Fruit fly (Drosophila melanogaster) Kc167 (cell line): ENCODE data around the gene Nepl5.

Experiments
- Myc ChIP-seq: fragments of >200 bp; optimal IDR thresholded peaks from 2 replicates; lab custom pipeline; 2017; ENCODE audit warnings: missing external identifiers
- Sin3A ChIP-seq: fragments of >200 bp; optimal IDR thresholded peaks from 2 replicates; lab custom pipeline; 2018; ENCODE audit warnings: missing external identifiers
- h ChIP-seq: fragments of >200 bp; optimal IDR thresholded peaks from 3 replicates; lab custom pipeline; 2018; ENCODE audit warnings: missing external identifiers
- insv ChIP-seq: fragments of >200 bp; optimal IDR thresholded peaks from 3 replicates; lab custom pipeline; 2018; ENCODE audit warnings: missing external identifiers
- psq ChIP-seq: fragments of >200 bp; optimal IDR thresholded peaks from 2 replicates; lab custom pipeline; 2017; ENCODE audit warnings: missing external identifiers
- ttk ChIP-seq: sonication (Bioruptor generic); optimal IDR thresholded peaks from 2 replicates; lab custom pipeline; 2017; ENCODE audit warnings: missing external identifiers

The Nepl5 gene

DNA sequence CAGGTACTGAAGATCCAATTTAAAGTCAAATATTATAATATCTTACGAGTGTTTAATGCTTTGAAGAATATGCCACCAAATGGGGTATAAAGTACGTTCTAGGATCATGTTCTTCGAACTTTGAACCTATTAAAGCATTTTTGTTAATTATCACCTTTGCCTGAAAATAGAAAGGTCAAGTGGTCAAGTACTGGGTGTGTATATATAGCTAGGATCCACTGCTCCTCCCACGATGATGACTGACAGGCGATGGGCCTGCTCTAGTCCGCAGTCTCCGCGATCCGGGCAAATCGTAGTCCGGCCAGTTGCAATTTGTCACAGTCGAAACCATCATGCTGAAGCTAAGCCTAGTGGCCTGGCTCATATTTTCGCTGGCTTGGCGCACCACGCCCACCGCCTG is at the start of gene Nepl5:
Gene Nepl5, plus strand, starts transcription at position 301 of the 400 bp plus-strand sequence.
- no peak for TF ChIP-seq psq (lab: Kevin White, UChicago)
- TF ChIP-seq Myc: no peak
- no peak for TF ChIP-seq h (lab: Kevin White, UChicago)
- TF ChIP-seq ttk: no peak
- no peak for TF ChIP-seq Sin3A (lab: Kevin White, UChicago)
- TF ChIP-seq insv: no peak

DNA sequence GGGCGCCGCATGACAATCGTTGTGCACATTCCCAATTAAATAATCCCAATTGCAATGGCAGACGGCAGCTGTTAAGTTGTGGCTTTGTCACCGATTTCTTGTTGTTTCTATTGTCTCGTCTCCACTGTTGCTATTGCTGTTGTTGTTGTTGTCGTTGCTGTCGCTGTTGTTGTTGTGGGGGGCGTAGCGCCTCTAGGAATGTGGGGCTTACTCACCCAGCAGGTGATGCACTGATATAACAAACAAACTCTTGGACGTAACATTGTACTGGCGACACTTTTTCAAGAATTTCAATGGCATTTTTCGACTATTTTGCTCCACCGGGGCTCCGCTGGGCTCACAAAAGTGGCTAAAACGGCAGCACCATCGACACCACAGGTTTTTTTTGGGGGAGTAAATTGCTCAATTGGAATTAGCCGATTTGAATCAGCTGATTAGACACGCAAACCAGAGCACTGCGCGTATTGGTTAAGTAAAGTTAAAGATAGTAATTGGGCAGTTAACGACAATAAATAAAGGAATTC is 43.2 kb upstream of the Nepl5 start:
- TF ChIP-seq insv: no peak
- TF ChIP-seq ttk: no peak
- no peak for TF ChIP-seq psq (lab: Kevin White, UChicago)
- no peak for TF ChIP-seq Sin3A (lab: Kevin White, UChicago)
- TF ChIP-seq h (lab: Kevin White, UChicago): no peak
- no peak for TF ChIP-seq Myc

DNA sequence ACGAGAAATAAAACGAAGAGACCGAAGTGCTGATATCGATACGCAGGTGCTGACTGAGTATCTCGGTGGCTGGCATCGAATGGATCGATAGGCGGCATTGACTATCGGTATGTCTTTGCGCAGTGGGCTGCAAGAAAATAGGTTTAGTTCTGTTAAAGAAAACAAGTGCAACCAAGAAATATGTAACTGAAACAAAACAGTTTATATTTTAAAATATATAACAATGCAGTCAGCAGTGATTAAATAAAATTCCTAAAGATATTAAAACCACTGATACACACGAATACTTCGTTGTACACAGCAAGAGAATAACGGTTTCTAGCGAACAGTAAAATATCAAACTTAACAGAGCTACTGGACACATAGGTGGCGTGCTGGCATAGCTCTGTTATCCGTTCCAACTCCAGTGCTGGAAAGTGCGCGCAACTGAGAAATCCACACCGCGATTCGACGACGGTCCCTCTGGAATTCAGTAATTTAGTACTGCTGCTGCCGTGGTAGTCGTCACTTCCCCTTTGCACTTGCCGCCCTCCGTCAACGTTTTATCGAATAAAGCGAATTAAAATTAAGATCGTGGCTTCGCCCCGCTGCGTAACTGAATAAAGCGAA is 42.6 kb upstream of the Nepl5 start, which contains the start of the genes Pez and Cpr:
Gene Pez, minus strand, starts transcription at position 305 of the 609 bp plus-strand sequence.
Gene Cpr, plus strand, starts transcription at position 470 of the 609 bp plus-strand sequence.
- TF ChIP-seq psq (lab: Kevin White, UChicago): no peak
- TF ChIP-seq Myc: no peak
- no peak for TF ChIP-seq insv
- no peak for TF ChIP-seq h (lab: Kevin White, UChicago)

DNA sequence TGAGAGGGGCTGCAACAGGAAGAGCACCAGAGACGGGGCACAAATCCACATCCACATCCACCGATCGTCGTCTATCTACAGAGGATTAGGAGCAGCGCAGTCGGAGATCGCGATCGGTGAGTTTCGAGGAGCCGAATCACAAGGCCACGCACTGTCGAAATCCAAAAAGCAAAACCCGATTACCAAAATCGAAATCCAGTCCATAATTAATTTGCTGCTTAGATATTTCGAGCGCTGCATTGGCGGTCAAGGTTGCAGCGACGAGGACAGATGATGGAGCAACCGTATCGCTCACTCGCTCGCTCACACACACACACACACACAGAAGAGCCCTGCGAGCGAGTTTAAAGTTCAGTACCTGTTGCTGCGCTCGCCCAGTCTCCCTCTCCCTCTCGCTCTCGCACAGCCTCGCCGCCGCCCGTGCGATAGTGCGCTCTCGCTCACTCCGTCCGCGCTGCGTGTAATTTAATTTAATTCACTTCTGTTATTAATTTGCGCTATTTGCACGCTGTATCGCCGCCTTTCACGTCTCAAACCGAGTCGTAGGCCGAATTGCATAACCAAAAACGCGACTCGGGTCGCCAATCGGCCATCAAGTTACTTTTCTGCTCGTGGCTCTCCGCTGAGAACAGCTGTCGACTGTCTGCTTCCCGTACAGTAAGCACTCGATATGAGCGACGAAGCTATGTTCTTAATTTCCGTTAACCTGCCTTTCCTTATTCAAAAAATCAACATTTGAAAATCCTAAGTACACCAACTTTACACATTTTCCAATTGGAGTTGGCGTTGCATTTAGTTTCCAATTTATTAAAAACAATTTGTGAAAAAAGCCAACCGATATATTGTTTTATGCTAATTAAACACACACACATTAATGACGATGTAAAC is 41.8 kb upstream of the Nepl5 start:
- no peak for TF ChIP-seq ttk
- no peak for TF ChIP-seq h (lab: Kevin White, UChicago)
- TF ChIP-seq Sin3A (lab: Kevin White, UChicago): no peak
- TF ChIP-seq psq (lab: Kevin White, UChicago): no peak
- no peak for TF ChIP-seq insv
- no peak for TF ChIP-seq Myc

DNA sequence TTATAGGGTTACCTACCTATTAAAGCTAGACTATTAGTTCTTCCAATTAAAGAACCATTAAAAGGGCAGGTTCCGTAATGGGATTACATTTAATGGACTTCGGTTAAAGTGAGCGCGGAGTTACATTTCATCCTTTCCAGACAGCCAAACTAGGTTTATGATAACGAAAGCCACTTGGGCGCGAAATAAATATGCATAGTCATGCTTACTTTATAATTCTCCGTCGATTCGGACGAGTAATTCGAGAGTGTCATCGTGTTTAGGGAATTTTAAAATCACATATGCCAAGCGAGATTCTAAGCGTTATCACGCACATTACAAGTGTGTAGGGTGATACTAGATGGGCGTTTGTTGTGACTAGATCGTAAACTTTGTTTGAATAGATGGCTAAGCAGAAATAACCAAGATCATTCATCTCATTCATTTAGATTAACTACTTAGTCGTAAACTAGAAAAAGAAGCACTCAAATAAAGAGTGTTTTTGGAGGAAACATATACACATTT is 40.8 kb upstream of the Nepl5 start:
- no peak for TF ChIP-seq psq (lab: Kevin White, UChicago)

DNA sequence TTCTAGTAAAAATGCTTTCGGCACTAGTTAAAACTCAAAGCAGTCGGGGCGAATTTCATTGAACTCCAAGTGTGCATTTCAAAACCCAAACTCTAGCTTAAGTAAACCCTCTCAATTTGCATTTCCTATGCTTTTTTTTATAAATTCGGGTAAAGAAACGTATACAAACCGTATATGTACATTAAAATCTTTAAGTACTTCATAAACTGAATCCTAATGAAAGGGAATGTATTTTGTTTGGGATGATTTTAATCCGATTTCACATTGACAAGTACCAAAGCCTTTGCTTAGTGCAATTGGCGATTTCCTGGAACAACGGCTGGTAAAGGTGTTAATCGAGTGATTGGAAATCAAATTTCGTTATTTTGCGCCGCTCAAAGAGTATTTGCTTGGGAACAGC is 39.8 kb upstream of the Nepl5 start:
- no peak for TF ChIP-seq ttk
- TF ChIP-seq psq (lab: Kevin White, UChicago): no peak
- TF ChIP-seq insv: no peak
- TF ChIP-seq h (lab: Kevin White, UChicago): no peak
- no peak for TF ChIP-seq Sin3A (lab: Kevin White, UChicago)
- no peak for TF ChIP-seq Myc

DNA sequence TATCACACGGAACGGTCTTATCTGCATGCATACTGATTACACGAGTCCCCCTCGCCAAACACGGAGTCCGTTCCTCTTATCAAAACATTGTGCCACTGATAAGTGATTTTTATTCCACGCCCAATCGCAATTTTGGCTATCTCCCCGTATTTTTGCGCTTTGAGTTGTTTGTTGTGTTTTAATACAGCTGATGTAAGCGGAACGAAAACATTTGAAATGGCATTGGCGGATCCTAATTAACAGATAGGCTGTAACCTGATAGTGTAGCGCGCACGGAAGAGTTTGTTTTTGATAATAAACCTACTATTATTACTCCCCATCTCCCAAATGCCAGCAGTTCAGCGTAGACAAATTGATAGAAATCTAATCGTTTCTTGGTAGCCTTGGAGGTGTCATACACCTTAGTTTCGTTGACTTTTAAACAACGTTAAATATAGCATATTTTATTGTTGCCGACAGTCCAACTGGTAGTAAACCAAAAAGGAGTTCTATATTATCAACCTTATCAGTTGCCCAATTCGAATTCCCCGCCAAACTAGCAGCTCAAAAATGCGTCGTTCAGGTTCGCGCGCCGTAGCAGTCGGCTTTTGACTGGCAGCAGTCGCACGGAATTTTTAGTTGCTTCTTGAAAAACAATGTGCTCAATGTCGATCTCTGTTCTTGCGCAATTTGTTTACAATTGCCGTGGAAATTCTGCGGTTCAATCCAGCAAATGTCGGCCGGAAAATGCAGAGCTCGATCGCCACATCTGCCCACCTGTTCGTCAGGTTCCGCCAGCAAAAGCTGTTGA is 37.8 kb upstream of the Nepl5 start:
- no peak for TF ChIP-seq Sin3A (lab: Kevin White, UChicago)
- no peak for TF ChIP-seq insv
- no peak for TF ChIP-seq h (lab: Kevin White, UChicago)
- TF ChIP-seq psq (lab: Kevin White, UChicago): no peak
- no peak for TF ChIP-seq Myc
- no peak for TF ChIP-seq ttk

DNA sequence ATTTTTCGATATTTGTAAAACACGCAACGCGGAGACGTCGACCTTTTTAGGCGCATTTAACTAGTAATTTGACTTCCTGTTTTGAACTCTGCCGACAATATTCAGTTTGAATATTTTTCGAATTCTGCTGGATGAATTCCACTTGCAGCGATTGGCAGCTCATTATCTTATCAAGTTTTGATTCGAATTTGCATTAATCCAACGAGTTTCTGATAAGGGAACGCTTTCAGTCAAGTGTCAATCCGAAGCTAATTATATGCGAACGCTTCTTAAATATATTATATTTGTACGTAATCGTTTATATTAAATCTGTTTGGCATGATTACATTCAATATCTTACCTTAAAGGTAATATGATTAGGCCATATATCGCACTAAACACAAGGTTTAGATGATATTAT is 32.7 kb upstream of the Nepl5 start, which contains the start of gene CG9497:
Gene CG9497, minus strand, starts transcription at position 101 of the 400 bp plus-strand sequence.
- TF ChIP-seq psq (lab: Kevin White, UChicago) (no peak), h (lab: Kevin White, UChicago) (no peak), insv (no peak), Sin3A (lab: Kevin White, UChicago) (no peak), Myc (no peak), ttk (no peak)

DNA sequence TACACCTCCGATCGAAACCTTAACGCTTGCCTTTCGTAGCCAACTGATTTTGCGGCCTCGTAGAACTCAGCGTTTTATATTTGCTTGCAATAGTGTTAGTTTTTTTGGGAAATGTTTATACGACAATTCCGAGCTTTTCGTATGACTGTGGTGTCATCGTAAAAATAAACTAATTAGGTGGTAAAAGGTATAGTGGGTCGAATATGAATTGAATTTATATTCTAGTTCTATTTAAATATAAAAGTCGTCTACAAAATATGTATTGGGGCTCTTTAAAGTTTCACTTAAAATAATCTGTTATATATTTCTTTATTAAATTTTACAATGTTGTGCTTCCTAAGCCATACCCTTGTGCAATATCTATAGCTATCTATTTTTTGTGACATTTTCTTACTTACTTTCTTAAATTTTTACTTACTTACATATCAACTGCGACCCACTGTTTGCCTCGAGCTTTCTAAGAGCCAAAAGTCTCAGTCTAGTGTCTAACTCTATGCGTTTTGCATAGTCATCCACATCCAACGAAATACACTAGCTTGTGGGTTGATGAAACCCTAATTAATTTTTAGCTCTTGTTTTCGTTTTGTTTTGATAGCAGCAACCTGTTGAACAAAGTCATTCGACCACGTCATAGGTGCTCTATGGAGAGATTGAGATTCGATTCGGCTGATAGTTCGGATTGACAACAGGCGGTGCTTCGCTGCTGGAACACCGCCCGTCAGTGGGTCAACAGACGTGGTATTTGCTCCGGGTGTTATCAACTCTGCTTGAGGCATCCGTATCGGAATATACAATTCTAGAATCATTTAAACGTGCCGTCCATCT is 29.9 kb upstream of the Nepl5 start, which contains the start of gene CG9498:
Gene CG9498, minus strand, starts transcription at position 51 of the 825 bp plus-strand sequence.
- TF ChIP-seq Sin3A (lab: Kevin White, UChicago): no peak
- TF ChIP-seq insv: no peak
- TF ChIP-seq Myc: no peak
- TF ChIP-seq ttk: no peak
- TF ChIP-seq h (lab: Kevin White, UChicago): no peak
- no peak for TF ChIP-seq psq (lab: Kevin White, UChicago)

DNA sequence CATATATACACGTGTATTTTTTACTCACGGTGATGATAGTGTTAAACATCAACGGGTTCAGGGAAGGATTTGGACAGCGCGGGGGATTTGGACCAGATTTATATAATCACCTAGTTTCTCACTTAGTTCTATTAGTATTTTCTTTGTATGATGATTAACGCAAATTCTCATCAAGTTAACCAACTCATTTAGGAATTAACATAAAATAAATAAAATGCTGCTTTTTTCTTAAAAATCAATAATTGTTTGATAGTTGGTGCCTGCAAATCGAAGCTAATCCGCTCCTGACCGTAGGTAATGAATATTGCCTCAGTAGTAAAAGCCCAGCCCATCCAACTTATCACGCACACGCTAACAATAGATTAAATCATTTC is 29.3 kb upstream of the Nepl5 start:
- TF ChIP-seq insv: no peak
- no peak for TF ChIP-seq psq (lab: Kevin White, UChicago)
- no peak for TF ChIP-seq Myc
- no peak for TF ChIP-seq Sin3A (lab: Kevin White, UChicago)
- no peak for TF ChIP-seq ttk
- TF ChIP-seq h (lab: Kevin White, UChicago): no peak

DNA sequence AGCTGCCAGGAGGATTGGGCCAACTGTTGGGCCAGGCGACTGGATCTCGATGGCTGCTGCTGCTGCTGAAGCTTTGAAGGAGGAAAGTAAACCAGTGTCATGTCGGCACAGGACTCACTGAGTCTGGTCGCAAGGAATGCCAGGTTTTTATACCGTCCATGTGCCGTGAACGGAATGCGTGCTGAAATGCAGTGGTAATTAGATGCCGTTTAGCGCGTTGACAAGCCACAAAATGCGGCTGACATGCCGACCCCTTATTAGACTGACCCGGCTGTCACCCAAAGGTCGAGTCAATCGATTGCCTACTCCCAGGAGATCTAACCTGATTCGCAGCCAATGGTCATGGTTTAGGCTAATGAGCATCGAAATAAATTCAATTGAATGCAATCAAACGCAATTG is 26.8 kb upstream of the Nepl5 start, which contains the start of gene ppk7:
Gene ppk7, minus strand, starts transcription at position 101 of the 400 bp plus-strand sequence.
- TF ChIP-seq Myc (no peak), ttk (no peak), psq (lab: Kevin White, UChicago) (no peak), insv (no peak), Sin3A (lab: Kevin White, UChicago) (no peak), h (lab: Kevin White, UChicago) (no peak)
